Worm (Caenorhabditis elegans) whole organism, mixed stage, embryonic: ENCODE measurements around the gene cyp-33E1.

Experiments used
- elt-1 ChIP-seq: sonication (generic microtip); optimal IDR thresholded peaks from 2 replicates; lab custom pipeline; 2017; ENCODE audit warnings: missing genetic modification characterization, mild to moderate bottlenecking, missing compliant biosample characterization, antibody characterized with exemption, moderate library complexity, borderline replicate concordance; ENCODE audit not compliant: insufficient read depth
- flh-1 ChIP-seq: fragments of 200-800 bp; sonication (Bioruptor generic); optimal IDR thresholded peaks from 2 replicates; lab custom pipeline; 2018; ENCODE audit warnings: mild to moderate bottlenecking, missing genetic modification characterization, moderate library complexity, missing compliant biosample characterization
- ham-2 ChIP-seq: fragments of 200-800 bp; sonication (Bioruptor generic); optimal IDR thresholded peaks from 2 replicates; lab custom pipeline; 2018; ENCODE audit warnings: mild to moderate bottlenecking, missing genetic modification characterization, missing compliant biosample characterization
- lin-13 ChIP-seq: fragments of 150-350 bp; optimal IDR thresholded peaks from 2 replicates; lab custom pipeline; 2014; ENCODE audit warnings: missing biosample characterization, missing genetic modification characterization
- lsy-2 ChIP-seq: fragments of 150-350 bp; optimal IDR thresholded peaks from 2 replicates; lab custom pipeline; 2014; ENCODE audit warnings: missing biosample characterization, missing genetic modification characterization
- mep-1 ChIP-seq: fragments of 150-350 bp; optimal IDR thresholded peaks from 2 replicates; lab custom pipeline; 2017; ENCODE audit warnings: missing biosample characterization, missing genetic modification reagents, missing genetic modification characterization, inconsistent platforms
- nhr-12 ChIP-seq: fragments of 150-350 bp; optimal IDR thresholded peaks from 2 replicates; lab custom pipeline; 2014; ENCODE audit warnings: missing biosample characterization, missing genetic modification characterization
- nhr-2 ChIP-seq: fragments of 150-350 bp; optimal IDR thresholded peaks from 2 replicates; lab custom pipeline; 2014; ENCODE audit warnings: missing biosample characterization, missing genetic modification characterization
- nhr-237 ChIP-seq: fragments of 150-350 bp; optimal IDR thresholded peaks from 2 replicates; lab custom pipeline; 2014; ENCODE audit warnings: missing biosample characterization, missing genetic modification characterization
- nhr-28 ChIP-seq: fragments of 150-350 bp; optimal IDR thresholded peaks from 2 replicates; lab custom pipeline; 2014; ENCODE audit warnings: missing biosample characterization, missing genetic modification characterization
- nhr-76 ChIP-seq: sonication (generic microtip); optimal IDR thresholded peaks from 2 replicates; lab custom pipeline; 2017; ENCODE audit warnings: missing biosample characterization, missing genetic modification characterization
- sem-2 ChIP-seq: fragments of 200-800 bp; sonication (Bioruptor generic); optimal IDR thresholded peaks from 2 replicates; lab custom pipeline; 2018; ENCODE audit warnings: mild to moderate bottlenecking, missing genetic modification characterization, missing compliant biosample characterization
- sptf-1 ChIP-seq: sonication (generic microtip); optimal IDR thresholded peaks from 2 replicates; lab custom pipeline; 2017; ENCODE audit warnings: mild to moderate bottlenecking, missing genetic modification characterization, moderate library complexity, missing compliant biosample characterization
- unc-39 ChIP-seq: fragments of 150-350 bp; optimal IDR thresholded peaks from 2 replicates; lab custom pipeline; 2014; ENCODE audit warnings: missing biosample characterization, missing genetic modification characterization

ce11 chrIV:8618698-8619097, 29.7 kb downstream of the cyp-33E1 start, which contains the start of gene F42A9.8:
- TF ChIP-seq mep-1 (tag; lab: Kevin White, UChicago) (peak; percentile 55), sem-2 (GFP tag; lab: Kevin White, UChicago) (no peak), unc-39 (tag; lab: Kevin White, UChicago) (no peak), nhr-2 (tag; lab: Kevin White, UChicago) (no peak), nhr-76 (no peak), sptf-1 (tag; lab: Kevin White, UChicago) (no peak), nhr-12 (tag; lab: Kevin White, UChicago) (no peak), nhr-237 (no peak), nhr-28 (tag; lab: Kevin White, UChicago) (no peak), lsy-2 (tag; lab: Kevin White, UChicago) (no peak), flh-1 (GFP tag; lab: Kevin White, UChicago) (no peak), ham-2 (no peak), elt-1 (no peak), lin-13 (tag; lab: Kevin White, UChicago) (no peak)
